Worm (Caenorhabditis elegans): Measurements from ENCODE around the gene dmd-9.

- no peak for TF ChIP-seq him-1 (tag; optimal IDR thresholded peaks at IDR 0.05)
- no peak for TF ChIP-seq W03F9.2 (tag; optimal IDR thresholded peaks at IDR 0.05)
- no peak for TF ChIP-seq dao-5 (tag; optimal IDR thresholded peaks at IDR 0.05)
Observed at ce11 chrIV:3267581-3267980, 13.2 kb upstream of the dmd-9 start, which contains the start of gene clec-173.

Measured in whole organism, L4/young adult.